Fruit fly (Drosophila melanogaster) whole organism, embryonic: ENCODE measurements around the gene Ppm1.
A peak's percentile ranks its signal among the peaks of the same experiment; 100 is the strongest.

Experiments
- Atf-2 ChIP-seq: fragments of 200-800 bp; sonication (Bioruptor generic); optimal IDR thresholded peaks from 2 replicates; lab custom pipeline; 2016; ENCODE audit warnings: missing biosample characterization, missing genetic modification characterization
- Bteb2 ChIP-seq: fragments of 200-800 bp; sonication (Bioruptor generic); optimal IDR thresholded peaks from 2 replicates; lab custom pipeline; 2016; ENCODE audit warnings: missing biosample characterization, missing genetic modification characterization
- CG1024 ChIP-seq: fragments of 200-800 bp; sonication (Bioruptor generic); IDR thresholded peaks from 2 replicates; pipeline ENCODE4 v1.3.6; 2022; ENCODE audit warnings: missing biosample characterization, missing genetic modification characterization
- CG10321 ChIP-seq: fragments of 200-800 bp; sonication (Bioruptor generic); IDR thresholded peaks from 2 replicates; pipeline ENCODE4 v1.3.6; 2022; ENCODE audit warnings: missing biosample characterization, missing genetic modification characterization
- CG10366 ChIP-seq: fragments of 200-800 bp; sonication (Bioruptor generic); IDR thresholded peaks from 2 replicates; pipeline ENCODE4 v1.3.6; 2022; ENCODE audit warnings: missing biosample characterization, missing genetic modification characterization
- CG12155 ChIP-seq: fragments of 200-800 bp; sonication (Bioruptor generic); optimal IDR thresholded peaks from 3 replicates; lab custom pipeline; 2016; ENCODE audit warnings: missing biosample characterization, missing genetic modification characterization
- CG12942 ChIP-seq: fragments of 200-800 bp; sonication (Bioruptor generic); optimal IDR thresholded peaks from 3 replicates; lab custom pipeline; 2016; ENCODE audit warnings: missing biosample characterization, missing genetic modification characterization
- CG15479 ChIP-seq: fragments of 200-800 bp; sonication (Bioruptor generic); optimal IDR thresholded peaks from 3 replicates; lab custom pipeline; 2019; ENCODE audit warnings: missing biosample characterization, mild to moderate bottlenecking, missing genetic modification characterization, moderate library complexity
- CG17361 ChIP-seq: fragments of 200-800 bp; sonication (Bioruptor generic); IDR thresholded peaks from 3 replicates; pipeline ENCODE4 v1.3.6; 2022; ENCODE audit warnings: missing biosample characterization, missing genetic modification characterization
- CG1832 ChIP-seq: fragments of 200-800 bp; sonication (Bioruptor generic); optimal IDR thresholded peaks from 2 replicates; lab custom pipeline; 2017; ENCODE audit warnings: missing biosample characterization, mild to moderate bottlenecking, missing genetic modification characterization, inconsistent platforms
- CG2875 ChIP-seq: fragments of 200-800 bp; sonication (Bioruptor generic); optimal IDR thresholded peaks from 2 replicates; lab custom pipeline; 2017; ENCODE audit warnings: missing biosample characterization, mild to moderate bottlenecking, missing genetic modification characterization, missing genetic modification reagents
- CG30403 ChIP-seq: fragments of 200-800 bp; sonication (Bioruptor generic); optimal IDR thresholded peaks from 3 replicates; lab custom pipeline; 2016; ENCODE audit warnings: missing biosample characterization, missing genetic modification characterization
- CG32532 ChIP-seq: fragments of 200-800 bp; sonication (Bioruptor generic); IDR thresholded peaks from 2 replicates; pipeline ENCODE4 v1.3.6; 2022; ENCODE audit warnings: missing biosample characterization, missing genetic modification characterization
- CG9727 ChIP-seq: fragments of 200-800 bp; sonication (Bioruptor generic); optimal IDR thresholded peaks from 3 replicates; lab custom pipeline; 2017; ENCODE audit warnings: missing biosample characterization, mild to moderate bottlenecking, missing genetic modification characterization
- D ChIP-seq, 2 experiments: fragments of 200-800 bp in 1 of 2; fragments of >200 bp in 1 of 2; sonication (Bioruptor generic) in 1 of 2; optimal IDR thresholded peaks; 2 replicates in 1 of 2; 3 replicates in 1 of 2; lab custom pipeline; 2017; ENCODE audit warnings: mild to moderate bottlenecking in 1 of 2, missing biosample characterization in 1 of 2, missing genetic modification characterization in 1 of 2, missing genetic modification reagents in 1 of 2
- Dek ChIP-seq: fragments of 200-800 bp; sonication (Bioruptor generic); optimal IDR thresholded peaks from 3 replicates; lab custom pipeline; 2019; ENCODE audit warnings: missing biosample characterization, mild to moderate bottlenecking, missing genetic modification characterization, moderate library complexity
- Fer3 ChIP-seq: fragments of 200-800 bp; sonication (Bioruptor generic); optimal IDR thresholded peaks from 2 replicates; lab custom pipeline; 2018; ENCODE audit warnings: missing biosample characterization, mild to moderate bottlenecking, missing genetic modification characterization, moderate library complexity
- Hand ChIP-seq: fragments of 200-800 bp; sonication (Bioruptor generic); optimal IDR thresholded peaks from 2 replicates; lab custom pipeline; 2017; ENCODE audit warnings: mild to moderate bottlenecking, missing biosample characterization, missing genetic modification reagents, missing genetic modification characterization
- Hey ChIP-seq: fragments of 200-800 bp; sonication (Bioruptor generic); optimal IDR thresholded peaks from 3 replicates; lab custom pipeline; 2018; ENCODE audit warnings: missing biosample characterization, mild to moderate bottlenecking, missing genetic modification characterization
- Kr ChIP-seq: fragments of 200-800 bp; sonication (Bioruptor generic); optimal IDR thresholded peaks from 2 replicates; lab custom pipeline; 2017; ENCODE audit warnings: missing biosample characterization, mild to moderate bottlenecking, missing genetic modification characterization
- Med ChIP-seq: fragments of 200-800 bp; sonication (Bioruptor generic); peaks from one replicate; lab custom pipeline; 2016; ENCODE audit warnings: missing biosample characterization, missing genetic modification characterization, mild to moderate bottlenecking, inconsistent platforms, moderate library complexity
- Nf-YC ChIP-seq: fragments of 200-800 bp; optimal IDR thresholded peaks from 3 replicates; lab custom pipeline; 2019; ENCODE audit warnings: missing biosample characterization, mild to moderate bottlenecking, missing genetic modification characterization, moderate library complexity
- Pdp1 ChIP-seq, 2 experiments: fragments of 200-800 bp; sonication (Bioruptor generic); optimal IDR thresholded peaks; 3 replicates each; lab custom pipeline; 2016; ENCODE audit warnings: missing biosample characterization in 2 of 2, missing genetic modification characterization in 2 of 2, mild to moderate bottlenecking in 1 of 2, moderate library complexity in 1 of 2
- Side ChIP-seq: fragments of 200-800 bp; sonication (Bioruptor generic); optimal IDR thresholded peaks from 2 replicates; lab custom pipeline; 2016; ENCODE audit warnings: missing biosample characterization, missing genetic modification characterization
- Trl ChIP-seq, 3 experiments: fragments of >200 bp in 2 of 3; fragments of 200-800 bp in 1 of 3; sonication (Bioruptor generic) in 1 of 3; optimal IDR thresholded peaks; 2 replicates in 1 of 3; 3 replicates in 2 of 3; lab custom pipeline; 2016 to 2017; ENCODE audit warnings: missing biosample characterization in 1 of 3, missing genetic modification characterization in 1 of 3
- abd-A ChIP-seq: fragments of 200-800 bp; sonication (Bioruptor generic); optimal IDR thresholded peaks from 3 replicates; lab custom pipeline; 2019; ENCODE audit warnings: missing biosample characterization, mild to moderate bottlenecking, missing genetic modification characterization, moderate library complexity
- chn ChIP-seq: fragments of 200-800 bp; sonication (Bioruptor generic); optimal IDR thresholded peaks from 2 replicates; lab custom pipeline; 2016; ENCODE audit warnings: missing biosample characterization, missing genetic modification characterization
- dan ChIP-seq: fragments of 200-800 bp; sonication (Bioruptor generic); IDR thresholded peaks from 2 replicates; pipeline ENCODE4 v1.3.6; 2022; ENCODE audit warnings: missing biosample characterization, missing genetic modification characterization
- dati ChIP-seq: fragments of 200-800 bp; sonication (Bioruptor generic); IDR thresholded peaks from 2 replicates; pipeline ENCODE4 v1.3.6; 2022; ENCODE audit warnings: missing biosample characterization, missing genetic modification characterization
- ems ChIP-seq: fragments of 200-800 bp; sonication (Bioruptor generic); optimal IDR thresholded peaks from 3 replicates; lab custom pipeline; 2016; ENCODE audit warnings: missing biosample characterization, missing genetic modification characterization
- fu2 ChIP-seq: fragments of 200-800 bp; sonication (Bioruptor generic); optimal IDR thresholded peaks from 2 replicates; lab custom pipeline; 2016; ENCODE audit warnings: missing biosample characterization, missing genetic modification characterization
- gfzf ChIP-seq: fragments of 200-800 bp; sonication (Bioruptor generic); optimal IDR thresholded peaks from 2 replicates; lab custom pipeline; 2016; ENCODE audit warnings: missing biosample characterization, mild to moderate bottlenecking, missing genetic modification characterization, moderate library complexity
- gt ChIP-seq: fragments of 200-800 bp; sonication (Bioruptor generic); IDR thresholded peaks from 2 replicates; pipeline ENCODE4 v1.3.6; 2022; ENCODE audit warnings: missing biosample characterization, missing genetic modification characterization
- ham ChIP-seq: fragments of 200-800 bp; sonication (Bioruptor generic); IDR thresholded peaks from 2 replicates; pipeline ENCODE4 v1.3.6; 2022; ENCODE audit warnings: missing biosample characterization, missing genetic modification characterization
- insv ChIP-seq, 2 experiments: fragments of 200-800 bp; sonication (Bioruptor generic); optimal IDR thresholded peaks; 3 replicates each; lab custom pipeline; 2016 to 2018; ENCODE audit warnings: missing biosample characterization in 2 of 2, missing genetic modification characterization in 2 of 2
- nerfin-1 ChIP-seq: fragments of 200-800 bp; sonication (Bioruptor generic); optimal IDR thresholded peaks from 3 replicates; lab custom pipeline; 2019; ENCODE audit warnings: missing biosample characterization, mild to moderate bottlenecking, missing genetic modification characterization, moderate library complexity
- odd ChIP-seq: fragments of 200-800 bp; sonication (Bioruptor generic); optimal IDR thresholded peaks from 2 replicates; lab custom pipeline; 2017; ENCODE audit warnings: missing biosample characterization, mild to moderate bottlenecking, missing genetic modification characterization
- pan ChIP-seq, 4 experiments: fragments of >200 bp in 3 of 4; fragments of 200-800 bp in 1 of 4; sonication (Bioruptor generic) in 1 of 4; optimal IDR thresholded peaks in 3 of 4; IDR thresholded peaks in 1 of 4; 2 replicates each; pipeline versions ENCODE4 v1.3.6 to Lab custom; 2017 to 2022; ENCODE audit warnings: missing biosample characterization in 2 of 4, missing genetic modification characterization in 2 of 4, mixed read lengths in 1 of 4
- pros ChIP-seq: fragments of 200-800 bp; sonication (Bioruptor generic); optimal IDR thresholded peaks from 3 replicates; lab custom pipeline; 2019; ENCODE audit warnings: missing biosample characterization, mild to moderate bottlenecking, missing genetic modification characterization, moderate library complexity
- sens ChIP-seq: fragments of 200-800 bp; sonication (Bioruptor generic); peaks from one replicate; lab custom pipeline; 2016; ENCODE audit warnings: missing biosample characterization, missing genetic modification characterization
- slou ChIP-seq: fragments of 200-800 bp; sonication (Bioruptor generic); optimal IDR thresholded peaks from 3 replicates; lab custom pipeline; 2016; ENCODE audit warnings: missing biosample characterization, missing genetic modification characterization
- slp2 ChIP-seq: fragments of 200-800 bp; sonication (Bioruptor generic); optimal IDR thresholded peaks from 2 replicates; lab custom pipeline; 2016; ENCODE audit warnings: missing biosample characterization, missing genetic modification characterization
- so ChIP-seq: fragments of 200-800 bp; sonication (Bioruptor generic); IDR thresholded peaks from 3 replicates; pipeline ENCODE4 v1.3.6; 2022; ENCODE audit warnings: missing biosample characterization, missing genetic modification characterization
- sob ChIP-seq: fragments of 200-800 bp; sonication (Bioruptor generic); IDR thresholded peaks from 2 replicates; pipeline ENCODE4 v1.3.6; 2022; ENCODE audit warnings: missing biosample characterization, missing genetic modification characterization
- tin ChIP-seq: fragments of 200-800 bp; sonication (Bioruptor generic); optimal IDR thresholded peaks from 3 replicates; lab custom pipeline; 2016; ENCODE audit warnings: missing biosample characterization, missing genetic modification characterization
- tll ChIP-seq, 2 experiments: fragments of 200-800 bp in 1 of 2; fragments of >200 bp in 1 of 2; sonication (Bioruptor generic) in 1 of 2; optimal IDR thresholded peaks; 2 replicates each; lab custom pipeline; 2017 to 2019; ENCODE audit warnings: missing biosample characterization in 2 of 2, missing genetic modification characterization in 2 of 2, mild to moderate bottlenecking in 1 of 2, moderate library complexity in 1 of 2
- unc-4 ChIP-seq: fragments of 200-800 bp; sonication (Bioruptor generic); IDR thresholded peaks from 2 replicates; pipeline ENCODE4 v1.3.6; 2022; ENCODE audit warnings: missing biosample characterization, missing genetic modification characterization; ENCODE audit not compliant: partially characterized antibody
- yki ChIP-seq: fragments of >200 bp; optimal IDR thresholded peaks from 3 replicates; lab custom pipeline; 2018
- zen ChIP-seq: fragments of 200-800 bp; sonication (Bioruptor generic); optimal IDR thresholded peaks from 3 replicates; lab custom pipeline; 2018; ENCODE audit warnings: missing biosample characterization, mild to moderate bottlenecking, missing genetic modification characterization, moderate library complexity
- zfh1 ChIP-seq: fragments of 200-800 bp; sonication (Bioruptor generic); IDR thresholded peaks from 3 replicates; pipeline ENCODE4 v1.3.6; 2022; ENCODE audit warnings: missing biosample characterization, missing genetic modification characterization

Gene Ppm1

DNA sequence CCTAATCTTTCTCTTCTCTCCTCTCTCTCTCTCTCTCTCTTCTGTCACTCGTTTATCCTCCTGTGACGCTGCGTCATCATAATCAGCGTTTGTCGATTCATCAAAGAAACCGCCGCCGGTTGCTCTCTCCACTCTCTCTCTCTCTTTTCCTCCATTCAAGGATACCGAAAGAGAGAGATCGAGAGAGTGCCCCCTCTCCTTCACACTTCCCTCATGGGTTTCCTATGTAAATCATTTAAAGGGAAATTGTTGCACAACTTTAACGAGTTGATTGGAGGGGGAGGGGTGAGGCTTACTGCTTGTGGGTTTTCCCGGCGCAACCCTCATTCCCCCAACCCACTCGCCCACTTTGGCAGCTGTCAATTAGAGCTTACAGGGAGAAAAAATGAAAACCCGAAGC is 36.9 kb upstream of the Ppm1 start (continued):
- TF ChIP-seq Hey = no peak
- peak in 1 of 2 experiments; percentile 59 for TF ChIP-seq pan (optimal IDR thresholded peaks at IDR 0.05; lab: Kevin White, UChicago)
- TF ChIP-seq pan (GFP tag; optimal IDR thresholded peaks at IDR 0.05 in 1 of 2, IDR thresholded peaks at IDR 0.05 in 1 of 2) = peak in 1 of 2 experiments; percentile 51
- no peak for TF ChIP-seq so (GFP tag; lab: Robert Waterston, UW)
- TF ChIP-seq Atf-2 (GFP tag; lab: Kevin White, UChicago) = no peak
- TF ChIP-seq ems (GFP tag; lab: Kevin White, UChicago) = no peak
- no peak for TF ChIP-seq Bteb2 (GFP tag; lab: Kevin White, UChicago)
- TF ChIP-seq D (optimal IDR thresholded peaks at IDR 0.05; lab: Kevin White, UChicago) = peak; percentile 9
- no peak for TF ChIP-seq D (GFP tag; optimal IDR thresholded peaks at IDR 0.05; lab: Kevin White, UChicago)
- TF ChIP-seq insv (GFP tag; optimal IDR thresholded peaks at IDR 0.05; lab: Kevin White, UChicago) = peak in 1 of 2 experiments; percentile 9
- TF ChIP-seq CG32532 (GFP tag; lab: Robert Waterston, UW) = peak; percentile 16; the same call in 1 of the 2 replicates
- peak; percentile 67 for TF ChIP-seq sens (GFP tag; lab: Kevin White, UChicago)
- TF ChIP-seq unc-4 = 0 out of 2 replicates have a peak, but pooled peaks have one; percentile 29
- TF ChIP-seq CG1024 (GFP tag; lab: Robert Waterston, UW) = no peak
- peak in 1 of 2 experiments; percentile 67 for TF ChIP-seq Pdp1 (GFP tag; optimal IDR thresholded peaks at IDR 0.05; lab: Kevin White, UChicago)
- TF ChIP-seq CG12942 (GFP tag; lab: Kevin White, UChicago) = no peak
- TF ChIP-seq gfzf (GFP tag; lab: Kevin White, UChicago) = no peak
- no peak for TF ChIP-seq slp2 (GFP tag; lab: Kevin White, UChicago)
- TF ChIP-seq zen (tag; lab: Kevin White, UChicago) = peak; percentile 30
- no peak for TF ChIP-seq sob (GFP tag; lab: Robert Waterston, UW)
- TF ChIP-seq odd (GFP tag; lab: Kevin White, UChicago) = no peak
- TF ChIP-seq CG15479 (GFP tag; lab: Kevin White, UChicago) = peak; percentile 96
- TF ChIP-seq Side (GFP tag; lab: Kevin White, UChicago) = no peak
- peak; percentile 73 for TF ChIP-seq Kr
- peak; percentile 79 for TF ChIP-seq CG1832 (GFP tag; lab: Kevin White, UChicago)
- no peak for TF ChIP-seq Med
- TF ChIP-seq CG12155 = peak; percentile 18
- TF ChIP-seq tin (GFP tag; lab: Kevin White, UChicago) = no peak
- TF ChIP-seq CG2875 = no peak
- TF ChIP-seq CG17361 (GFP tag; lab: Robert Waterston, UW) = no peak
- TF ChIP-seq chn (GFP tag; lab: Kevin White, UChicago) = no peak
- TF ChIP-seq Trl (optimal IDR thresholded peaks at IDR 0.05; lab: Kevin White, UChicago) = peak; percentile 81 to 96
- peak; percentile 21 for TF ChIP-seq Trl (GFP tag; optimal IDR thresholded peaks at IDR 0.05; lab: Kevin White, UChicago)
- TF ChIP-seq zfh1 (GFP tag; lab: Robert Waterston, UW) = no peak
- TF ChIP-seq CG9727 (GFP tag; lab: Kevin White, UChicago) = no peak
- no peak for TF ChIP-seq Fer3 (tag; lab: Kevin White, UChicago)
- no peak for TF ChIP-seq Hand
- TF ChIP-seq dan = no peak
- TF ChIP-seq ham (GFP tag; lab: Robert Waterston, UW) = no peak
- TF ChIP-seq fu2 (GFP tag; lab: Kevin White, UChicago) = no peak
- TF ChIP-seq Dek = no peak
- TF ChIP-seq yki (lab: Kevin White, UChicago) = peak; percentile 85
- no peak for TF ChIP-seq gt (GFP tag; lab: Robert Waterston, UW)
- TF ChIP-seq Nf-YC (tag; lab: Kevin White, UChicago) = no peak
- TF ChIP-seq CG10321 (GFP tag; lab: Robert Waterston, UW) = no peak
- no peak for TF ChIP-seq CG30403 (GFP tag; lab: Kevin White, UChicago)
- peak in 1 of 2 experiments; percentile 71 for TF ChIP-seq tll (GFP tag; optimal IDR thresholded peaks at IDR 0.05; lab: Kevin White, UChicago)
- no peak for TF ChIP-seq dati (GFP tag; lab: Robert Waterston, UW)
- peak; percentile 84 for TF ChIP-seq pros (GFP tag; lab: Kevin White, UChicago)
- TF ChIP-seq slou (GFP tag; lab: Kevin White, UChicago) = no peak
- no peak for TF ChIP-seq CG10366 (GFP tag; lab: Robert Waterston, UW)
- TF ChIP-seq abd-A (tag; lab: Kevin White, UChicago) = peak; percentile 85
- peak; percentile 50 for TF ChIP-seq nerfin-1 (tag; lab: Kevin White, UChicago)
